Worm (Caenorhabditis elegans) whole organism, dauer: ENCODE results near the gene F18A11.3.
"Not testable (repeated sequence)": the region's sequence is repeated elsewhere in the genome, so short reads cannot be mapped to it uniquely, and the experiment has no call there.

ENCODE experiments used
- unc-62 ChIP-seq: sonication (generic microtip); optimal IDR thresholded peaks from 2 replicates; lab custom pipeline; 2017; ENCODE audit warnings: missing biosample characterization, missing genetic modification reagents, missing genetic modification characterization

Gene F18A11.3

DNA sequence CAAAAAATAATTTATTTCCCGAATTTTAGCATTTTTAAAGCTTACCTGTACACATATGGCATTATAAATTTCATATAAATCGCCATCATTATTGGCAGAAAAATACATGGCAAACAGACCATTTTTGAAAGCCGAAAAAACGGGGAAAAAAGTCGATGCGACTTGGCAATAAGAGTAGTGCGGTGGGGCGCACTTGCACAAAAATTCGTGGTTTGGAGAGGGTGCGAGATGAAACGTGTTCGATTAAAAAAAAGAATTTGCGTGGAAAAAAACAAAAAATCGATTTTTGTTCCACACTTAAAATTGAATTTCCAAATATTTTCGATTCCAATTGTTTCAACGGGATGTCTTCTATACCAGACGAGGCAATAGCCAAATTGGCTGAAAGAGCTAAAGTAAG lies at the start of gene F18A11.3:
Gene F18A11.3, minus strand, starts transcription at position 125 of the 400 bp plus-strand sequence.
- TF ChIP-seq unc-62 (GFP tag; lab: Kevin White, UChicago): no peak

DNA sequence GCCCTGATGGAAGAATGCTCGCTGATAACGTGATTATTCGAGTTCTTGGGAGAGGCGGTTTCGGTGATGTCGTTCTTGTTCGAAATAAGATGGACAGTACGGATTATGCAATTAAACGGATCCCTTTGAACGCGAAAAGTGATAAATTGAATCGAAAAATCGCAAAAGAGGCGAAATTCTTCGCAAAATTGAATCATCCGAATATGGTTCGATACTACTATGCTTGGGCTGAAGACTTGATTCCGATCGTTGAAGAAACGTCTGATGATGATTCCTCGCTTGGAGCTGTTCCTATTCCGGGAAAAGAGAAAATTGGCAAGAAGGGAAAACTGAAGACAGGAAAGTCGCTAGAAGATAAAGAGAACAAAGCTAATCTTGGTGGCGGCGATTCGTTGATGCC lies 49.3 kb upstream of the F18A11.3 start:
- TF ChIP-seq unc-62 (GFP tag; lab: Kevin White, UChicago): no peak

DNA sequence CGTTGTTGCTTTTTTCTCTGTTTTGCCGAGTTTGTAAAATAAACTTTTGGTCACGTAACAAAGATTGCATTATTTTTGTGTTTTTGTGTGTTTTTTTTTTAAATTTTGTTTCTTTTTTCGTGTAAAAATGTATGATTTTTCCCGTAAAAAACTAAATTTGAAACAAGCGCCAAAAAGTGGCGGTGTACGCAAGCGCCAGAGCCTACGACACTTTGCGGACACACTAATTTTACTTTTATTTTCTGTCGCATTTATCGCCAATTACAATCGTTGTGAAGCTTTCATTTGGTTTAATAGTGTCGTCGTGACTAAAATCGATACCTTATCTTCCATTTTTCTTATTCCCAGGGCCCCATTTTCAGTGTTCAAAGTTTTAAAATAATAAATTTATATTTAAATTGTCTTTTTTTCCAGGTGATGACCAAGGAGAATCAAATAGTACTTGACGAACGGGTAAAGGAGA lies 47.1 kb upstream of the F18A11.3 start, which contains the start of the genes Y81G3A.1 and gcn-2:
Gene Y81G3A.1, minus strand, starts transcription at position 175 of the 463 bp plus-strand sequence.
Gene gcn-2, plus strand, starts transcription at position 413 of the 463 bp plus-strand sequence.
- TF ChIP-seq unc-62 (GFP tag; lab: Kevin White, UChicago): no peak

DNA sequence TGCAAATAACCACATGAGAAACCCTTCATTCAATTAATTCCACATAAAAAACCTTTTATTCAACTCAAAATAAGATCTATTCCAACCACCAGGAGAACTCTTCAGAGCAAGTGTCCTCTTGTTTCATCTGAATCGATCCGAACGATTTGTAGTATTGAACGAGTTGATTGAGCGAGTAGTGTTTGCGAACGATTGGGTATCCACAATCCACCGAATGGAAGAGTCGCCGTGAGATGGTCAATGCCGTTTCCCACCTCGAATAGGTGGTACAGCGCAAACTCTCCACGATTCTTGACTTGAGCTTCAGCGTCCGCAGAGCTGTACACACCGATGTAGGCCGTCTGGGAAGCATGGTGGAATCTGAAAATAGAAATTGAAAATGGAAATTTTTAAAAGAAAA lies 45.8 kb upstream of the F18A11.3 start, which contains the start of gene Y81G3A.6:
Gene Y81G3A.6, minus strand, starts transcription at position 101 of the 400 bp plus-strand sequence.
- not testable (repeated sequence) for TF ChIP-seq unc-62 (GFP tag; lab: Kevin White, UChicago)

DNA sequence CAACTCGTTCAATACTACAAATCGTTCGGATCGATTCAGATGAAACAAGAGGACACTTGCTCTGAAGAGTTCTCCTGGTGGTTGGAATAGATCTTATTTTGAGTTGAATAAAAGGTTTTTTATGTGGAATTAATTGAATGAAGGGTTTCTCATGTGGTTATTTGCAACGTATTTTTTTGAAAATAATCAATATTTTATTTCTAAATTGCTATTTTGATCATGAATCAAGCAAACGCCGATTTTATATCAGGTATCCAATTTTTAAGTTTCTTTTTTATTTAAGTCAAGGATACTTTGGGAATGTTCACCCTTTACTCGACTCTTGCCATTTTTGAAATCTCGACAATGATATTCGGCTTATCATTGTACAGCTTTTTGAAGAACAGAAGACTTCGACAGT lies 44.0 kb upstream of the F18A11.3 start, which contains the start of gene Y81G3A.2:
Gene Y81G3A.2, plus strand, starts transcription at position 301 of the 400 bp plus-strand sequence.
- not testable (repeated sequence) for TF ChIP-seq unc-62 (GFP tag; lab: Kevin White, UChicago)

DNA sequence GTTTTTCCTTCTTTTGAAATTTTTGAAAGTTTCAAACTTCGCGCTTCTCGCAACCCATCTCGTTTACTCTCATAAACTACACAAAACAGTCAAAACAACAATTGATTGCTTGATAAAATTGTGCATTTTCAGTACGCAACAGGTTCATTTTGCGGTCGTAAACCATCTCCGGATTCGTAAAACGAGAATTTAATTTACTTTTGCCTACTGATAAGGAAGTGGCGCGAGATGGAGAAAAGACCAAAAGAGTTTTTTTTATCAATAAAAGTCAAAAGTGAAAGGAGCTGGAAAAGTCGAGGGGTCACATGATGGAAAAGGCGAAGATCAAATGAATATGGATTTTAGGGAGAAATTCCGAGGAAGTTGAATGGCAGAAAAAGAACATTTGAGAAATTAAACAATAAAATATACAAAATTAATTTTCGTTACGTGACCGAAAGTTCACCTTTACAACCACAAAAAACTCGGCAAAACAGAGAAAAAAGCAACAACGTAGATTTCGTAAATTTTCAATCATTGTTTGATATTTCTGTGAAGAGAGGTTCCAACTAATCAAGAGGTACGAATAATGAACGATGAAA lies 42.3 kb upstream of the F18A11.3 start, which contains the start of gene F42G4.6:
Gene F42G4.6, plus strand, starts transcription at position 531 of the 581 bp plus-strand sequence.
- no peak for TF ChIP-seq unc-62 (GFP tag; lab: Kevin White, UChicago)

DNA sequence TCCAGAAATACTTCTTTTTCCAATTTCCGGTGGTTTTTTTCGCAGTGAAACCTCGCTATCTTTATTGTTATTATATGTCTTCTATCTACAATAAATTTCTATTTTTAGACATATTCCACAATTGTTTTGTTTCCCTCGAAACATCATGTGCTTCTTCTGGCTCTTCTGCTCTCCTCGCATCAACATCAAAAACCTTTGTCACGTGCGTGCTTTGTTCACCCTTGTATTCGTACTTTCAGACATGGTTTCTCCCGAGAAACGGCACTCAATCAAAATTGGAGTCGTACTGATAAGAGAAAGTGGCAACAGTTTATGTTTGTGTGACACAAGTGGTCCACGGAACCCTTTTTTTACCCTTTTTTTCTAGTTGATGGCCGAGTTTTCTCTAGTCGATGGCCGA lies 41.1 kb upstream of the F18A11.3 start:
- TF ChIP-seq unc-62 (GFP tag; lab: Kevin White, UChicago): no peak

DNA sequence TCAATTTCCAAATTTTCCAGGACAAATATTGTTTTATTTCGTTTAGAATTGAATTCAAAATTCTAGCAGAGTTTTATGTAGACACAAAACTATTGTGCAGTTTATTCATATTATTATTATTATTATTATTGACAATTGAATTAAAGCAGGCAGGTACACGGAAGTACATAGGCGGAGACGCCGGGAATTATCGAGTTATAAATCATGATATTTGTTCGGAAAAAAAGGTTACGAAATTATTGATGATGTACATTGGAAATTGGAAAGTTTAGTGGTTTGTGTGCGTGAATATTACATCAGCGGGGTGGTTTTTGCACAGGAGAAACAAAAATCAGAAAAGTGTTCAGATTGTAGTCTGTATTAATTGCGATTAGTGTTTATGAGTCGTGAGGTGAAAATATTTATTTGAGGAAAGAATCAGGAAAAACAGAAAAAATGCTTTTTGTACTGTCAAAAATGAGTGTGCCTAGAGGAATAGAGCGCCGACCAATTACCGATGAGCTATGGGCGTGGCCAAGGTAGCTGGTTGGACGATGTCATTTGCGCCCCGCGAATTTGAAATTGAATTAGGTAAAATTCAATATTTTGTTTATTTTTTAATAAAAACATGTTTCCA lies 39.8 kb upstream of the F18A11.3 start:
- no peak for TF ChIP-seq unc-62 (GFP tag; lab: Kevin White, UChicago)

DNA sequence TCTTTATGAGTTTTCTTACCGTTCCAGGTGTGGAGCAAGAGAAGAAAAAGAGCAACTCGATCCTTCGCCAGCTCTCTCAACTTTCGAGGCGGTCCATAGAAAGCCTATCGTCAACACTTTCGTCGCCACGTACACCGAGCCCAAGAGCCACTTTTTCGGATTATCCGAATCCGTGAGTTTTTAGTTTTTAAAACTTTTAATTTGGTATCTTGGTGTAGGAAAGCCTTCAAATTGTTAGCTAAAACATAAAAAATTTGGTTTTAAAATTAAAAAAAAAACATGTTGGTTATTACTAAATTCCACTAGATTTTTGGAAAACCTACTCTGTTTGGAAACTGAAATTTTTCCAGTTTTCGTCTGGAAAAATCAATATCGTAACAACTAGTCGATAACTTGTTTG lies 37.1 kb upstream of the F18A11.3 start:
- no peak for TF ChIP-seq unc-62 (GFP tag; lab: Kevin White, UChicago)

DNA sequence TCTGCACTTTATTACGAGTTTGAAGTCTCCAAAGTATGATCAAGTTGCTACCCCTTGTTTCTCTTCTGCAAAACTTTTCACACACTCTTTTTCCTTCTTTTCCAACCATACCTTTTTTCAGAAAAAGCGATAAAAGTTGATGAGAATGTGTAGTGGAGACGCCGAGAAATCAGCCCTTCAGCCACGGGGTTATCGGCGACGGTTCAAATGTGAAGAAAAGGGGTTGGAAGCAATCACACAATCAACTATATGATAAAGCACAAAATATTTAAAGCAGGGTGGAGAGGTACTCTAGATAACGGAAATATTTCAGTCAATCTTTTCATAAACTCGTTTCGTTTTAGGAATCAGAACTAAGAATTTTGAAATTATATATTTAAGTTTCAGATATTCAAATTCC lies 36.5 kb upstream of the F18A11.3 start, which contains the start of gene F42G4.5:
Gene F42G4.5, plus strand, starts transcription at position 379 of the 400 bp plus-strand sequence.
- TF ChIP-seq unc-62 (GFP tag; lab: Kevin White, UChicago): no peak

DNA sequence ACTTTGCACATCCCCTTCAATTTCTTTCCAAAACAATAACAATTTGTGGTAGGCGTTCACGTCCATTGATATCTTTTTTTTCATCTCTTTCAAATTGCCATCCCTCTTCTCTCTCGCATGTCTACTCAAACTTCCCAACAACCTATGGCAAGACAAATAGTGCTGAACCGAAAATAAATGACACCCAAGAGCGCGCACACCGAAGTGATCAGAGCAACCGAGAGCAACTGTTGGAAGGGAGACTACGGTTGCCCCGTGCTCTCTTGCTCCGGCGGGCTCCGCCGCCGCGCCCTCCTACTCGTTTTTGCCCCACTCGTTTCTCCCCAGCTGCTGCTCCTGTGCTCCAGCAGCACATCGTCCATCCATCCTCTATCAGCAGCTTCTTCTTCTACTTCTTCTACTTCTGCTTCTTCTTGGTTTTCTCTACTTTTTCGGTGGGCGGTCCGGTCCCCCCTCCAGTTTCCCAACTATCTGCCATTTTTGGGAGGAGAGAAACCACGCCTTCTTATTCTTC lies 30.2 kb upstream of the F18A11.3 start:
- TF ChIP-seq unc-62 (GFP tag; lab: Kevin White, UChicago): no peak

DNA sequence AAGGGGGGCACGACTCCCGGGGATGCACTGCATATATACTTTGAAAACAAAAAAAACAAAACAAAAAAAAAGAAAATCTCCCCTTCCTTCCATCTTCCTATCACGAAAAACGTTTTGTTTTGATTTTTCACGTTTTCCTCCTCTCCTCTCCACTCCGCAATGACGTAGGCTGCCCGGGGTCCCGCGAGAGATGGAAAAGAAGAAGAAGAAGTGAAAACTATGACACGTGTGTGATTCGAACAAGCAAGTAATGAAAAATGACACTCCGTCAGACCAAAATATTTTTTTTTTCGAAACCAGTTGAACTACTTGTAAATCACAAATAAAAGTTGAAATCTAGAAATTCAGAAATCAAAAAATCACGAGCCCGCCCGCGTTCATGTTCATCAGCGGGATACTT lies 28.6 kb upstream of the F18A11.3 start:
- TF ChIP-seq unc-62 (GFP tag; lab: Kevin White, UChicago): no peak

DNA sequence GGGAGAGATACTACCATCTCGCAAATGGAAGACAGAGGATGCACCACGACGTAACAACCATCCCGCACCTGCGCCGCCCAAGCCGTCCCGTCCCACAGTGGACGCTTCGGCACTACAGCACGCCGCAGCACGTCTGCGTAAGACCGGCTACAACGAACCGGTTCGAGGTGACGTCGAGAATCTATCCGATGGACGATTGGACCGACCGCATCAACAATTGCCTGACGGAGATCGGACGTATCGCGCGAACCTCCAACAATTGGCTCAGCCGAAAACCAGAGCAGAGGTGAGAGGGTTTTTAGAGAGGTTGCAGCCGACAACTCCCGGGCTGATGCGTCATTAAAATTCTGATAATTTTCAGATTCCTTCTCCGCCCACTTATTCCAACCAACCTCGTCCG lies 22.6 kb upstream of the F18A11.3 start:
- no peak for TF ChIP-seq unc-62 (GFP tag; lab: Kevin White, UChicago)

DNA sequence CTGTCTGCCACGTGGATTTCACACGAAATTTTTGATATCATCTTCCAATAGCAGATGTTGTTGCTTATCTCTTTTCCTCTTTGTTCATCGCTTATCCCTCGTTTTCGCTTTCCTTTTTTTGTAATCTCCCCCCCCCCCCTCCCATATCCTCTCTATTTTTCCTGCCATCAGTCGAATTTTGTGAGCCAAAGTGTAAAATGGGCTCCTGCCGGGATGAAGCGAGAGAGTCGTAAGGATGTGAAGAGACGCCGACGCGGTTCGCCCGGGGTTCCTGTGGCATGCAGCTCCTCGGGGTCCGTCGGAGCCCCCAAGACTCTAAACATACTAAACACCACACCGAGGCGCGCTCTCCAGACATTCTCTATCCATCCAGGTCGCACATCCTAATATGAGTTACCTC lies 19.9 kb upstream of the F18A11.3 start, which contains the start of gene zyx-1:
Gene zyx-1, plus strand, starts transcription at position 331 of the 400 bp plus-strand sequence.
- no peak for TF ChIP-seq unc-62 (GFP tag; lab: Kevin White, UChicago)

DNA sequence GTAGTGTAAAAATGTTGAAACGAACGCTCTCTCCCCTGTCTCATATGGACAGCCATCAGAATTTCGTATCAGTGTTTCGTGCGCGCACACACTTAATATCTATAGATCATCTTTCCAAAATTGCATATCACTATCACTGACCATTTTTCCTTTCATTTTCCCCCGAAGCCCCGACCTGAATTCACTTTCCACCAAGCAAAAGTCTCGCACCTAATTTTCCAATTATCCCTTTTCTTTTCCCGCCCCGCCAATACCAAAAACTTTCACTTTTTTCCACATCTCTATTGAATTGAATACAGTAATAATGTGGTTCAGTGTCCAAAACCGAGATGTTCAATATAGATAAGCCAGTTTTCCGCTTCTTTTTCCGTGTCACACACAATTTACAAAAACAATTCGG lies 16.8 kb upstream of the F18A11.3 start:
- no peak for TF ChIP-seq unc-62 (GFP tag; lab: Kevin White, UChicago)

DNA sequence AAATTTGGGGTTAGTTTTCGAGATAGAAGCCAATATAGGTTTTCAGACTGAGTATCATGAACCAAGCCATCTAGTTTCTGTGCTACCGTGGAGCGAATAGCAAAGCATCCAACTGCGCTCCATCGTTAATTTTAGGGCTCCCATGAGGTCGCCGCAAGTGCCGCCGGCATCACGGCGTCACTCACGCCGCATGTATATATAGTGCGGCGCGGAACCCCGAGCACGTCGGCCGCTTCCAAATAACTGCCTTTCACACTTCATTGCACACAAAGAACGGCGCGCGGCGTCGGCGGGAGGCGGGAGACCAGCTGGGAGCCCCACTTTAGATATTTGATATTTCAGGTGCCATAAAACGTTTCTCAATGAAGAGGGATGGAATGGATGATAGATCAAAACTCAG lies 13.4 kb upstream of the F18A11.3 start:
- TF ChIP-seq unc-62 (GFP tag; lab: Kevin White, UChicago): no peak
